Worm (Caenorhabditis elegans): ENCODE results near the gene lias-1.

Gene lias-1

DNA sequence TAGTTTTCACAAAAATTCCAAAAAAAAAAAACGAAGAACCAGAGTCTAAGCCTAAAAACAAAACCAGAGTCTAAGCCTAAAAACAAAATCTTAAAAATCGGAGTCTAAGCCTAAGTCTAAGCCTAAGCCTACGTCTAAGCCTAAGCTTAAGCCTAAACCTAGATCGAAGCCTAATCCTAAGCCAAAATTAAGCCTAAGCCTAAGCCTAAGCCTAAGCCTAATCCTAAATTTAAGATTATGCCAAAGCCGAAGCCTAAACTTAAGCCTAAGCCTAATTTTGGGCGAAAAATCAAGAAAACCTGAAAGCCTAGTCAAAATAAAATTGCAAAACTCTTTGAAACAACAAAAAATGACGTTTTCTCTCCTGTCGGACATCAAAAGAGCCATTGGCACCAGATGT is 27.5 kb downstream of the lias-1 start:
- TF ChIP-seq lin-14 (GFP tag; optimal IDR thresholded peaks at IDR 0.05), result no peak
- no peak for TF ChIP-seq tbx-2 (tag; optimal IDR thresholded peaks at IDR 0.05)
- TF ChIP-seq hlh-4 (tag; optimal IDR thresholded peaks at IDR 0.05), result no peak
- no peak for TF ChIP-seq nhr-71 (tag; optimal IDR thresholded peaks at IDR 0.05)
- TF ChIP-seq unc-86 (tag; optimal IDR thresholded peaks at IDR 0.05), result no peak
- no peak for TF ChIP-seq ama-1 (optimal IDR thresholded peaks at IDR 0.05)
- no peak for TF ChIP-seq ceh-90 (tag; optimal IDR thresholded peaks at IDR 0.05)
- TF ChIP-seq mep-1 (tag; optimal IDR thresholded peaks at IDR 0.05), result no peak

DNA sequence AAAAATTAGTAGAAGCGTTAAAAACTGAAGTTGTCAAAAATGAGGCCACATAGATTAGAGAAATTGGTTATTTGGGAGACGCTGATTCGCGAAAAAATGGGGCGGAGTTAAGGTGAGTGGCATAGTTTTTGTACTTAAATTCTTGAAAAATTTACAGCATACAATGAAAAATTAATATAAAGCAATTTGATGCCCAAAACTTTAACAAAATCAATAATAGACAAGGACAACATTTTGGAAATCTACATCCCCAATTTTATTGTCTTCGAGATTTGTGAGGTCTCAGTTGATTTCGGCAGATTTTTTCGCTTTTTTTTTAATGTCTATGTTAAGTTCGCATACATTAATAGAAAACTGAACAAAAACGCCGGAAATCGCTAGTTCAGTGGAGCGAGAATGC is 28.7 kb downstream of the lias-1 start:
- TF ChIP-seq C04F5.9 (tag; optimal IDR thresholded peaks at IDR 0.05) (peak; percentile 27), C34B4.2 (tag; optimal IDR thresholded peaks at IDR 0.05) (no peak), mef-2 (tag; optimal IDR thresholded peaks at IDR 0.05) (no peak), lir-3 (tag; optimal IDR thresholded peaks at IDR 0.05; ENCODE audit: poor library complexity) (peak; percentile 82), tlp-1 (tag; optimal IDR thresholded peaks at IDR 0.05) (no peak), nhr-84 (tag; optimal IDR thresholded peaks at IDR 0.05) (no peak), vab-15 (tag; optimal IDR thresholded peaks at IDR 0.05) (peak; percentile 11), lsy-2 (tag; optimal IDR thresholded peaks at IDR 0.05) (peak in 1 of 2 experiments; percentile 50), rnt-1 (tag; optimal IDR thresholded peaks at IDR 0.05) (peak; percentile 24), snu-23 (GFP tag; optimal IDR thresholded peaks at IDR 0.05) (peak; percentile 48), egl-13 (tag; optimal IDR thresholded peaks at IDR 0.05) (peak; percentile 65), aly-2 (tag; optimal IDR thresholded peaks at IDR 0.05) (peak; percentile 1), pax-3 (tag; optimal IDR thresholded peaks at IDR 0.05) (peak; percentile 96), dsc-1 (tag; optimal IDR thresholded peaks at IDR 0.05) (peak; percentile 59), alr-1 (tag; optimal IDR thresholded peaks at IDR 0.05; ENCODE audit: borderline replicate concordance) (no peak), nhr-76 (tag; optimal IDR thresholded peaks at IDR 0.05) (no peak), F16B12.6 (tag; optimal IDR thresholded peaks at IDR 0.05) (no peak), ztf-11 (tag; optimal IDR thresholded peaks at IDR 0.05) (peak in 1 of 2 experiments; percentile 86), nhr-85 (tag) (peak; percentile 82), ceh-88 (GFP tag; IDR thresholded peaks at IDR 0.05) (peak; percentile 65; the same call in 1 of the 2 replicates), zip-4 (GFP tag; optimal IDR thresholded peaks at IDR 0.05) (no peak), elt-3 (tag; optimal IDR thresholded peaks at IDR 0.05) (no peak), elt-2 (tag; optimal IDR thresholded peaks at IDR 0.05) (peak; percentile 21), nhr-71 (tag; optimal IDR thresholded peaks at IDR 0.05) (peak; percentile 69), nhr-237 (tag; optimal IDR thresholded peaks at IDR 0.05) (no peak), ztf-4 (tag; optimal IDR thresholded peaks at IDR 0.05) (no peak), mdl-1 (tag; optimal IDR thresholded peaks at IDR 0.05) (no peak), fkh-8 (tag; optimal IDR thresholded peaks at IDR 0.05) (peak; percentile 75), unc-98 (GFP tag; IDR thresholded peaks at IDR 0.05) (peak; percentile 99), Y116A8C.19 (tag; optimal IDR thresholded peaks at IDR 0.05; ENCODE audit: borderline replicate concordance) (peak; percentile 77), lin-14 (GFP tag; optimal IDR thresholded peaks at IDR 0.05) (peak; percentile 41), ama-1 (optimal IDR thresholded peaks at IDR 0.05) (no peak), hlh-17 (GFP tag; optimal IDR thresholded peaks at IDR 0.05; ENCODE audit: borderline replicate concordance) (no peak), ceh-90 (tag; optimal IDR thresholded peaks at IDR 0.05) (peak; percentile 81), lin-35 (GFP tag; optimal IDR thresholded peaks at IDR 0.05) (peak in 1 of 2 experiments; percentile 11), blmp-1 (tag; optimal IDR thresholded peaks at IDR 0.05) (no peak), nhr-77 (tag; optimal IDR thresholded peaks at IDR 0.05) (no peak), unc-86 (tag; optimal IDR thresholded peaks at IDR 0.05) (peak; percentile 54), nhr-20 (tag; optimal IDR thresholded peaks at IDR 0.05) (peak; percentile 59), lin-13 (GFP tag; optimal IDR thresholded peaks at IDR 0.05) (no peak), ets-5 (GFP tag; IDR thresholded peaks at IDR 0.05) (no peak), efl-1 (optimal IDR thresholded peaks at IDR 0.05) (peak; percentile 14 to 23), efl-1 (GFP tag; optimal IDR thresholded peaks at IDR 0.05 in 1 of 2) (peak; percentile 14 to 91), isw-1 (GFP tag; IDR thresholded peaks at IDR 0.05) (peak; percentile 78), sox-4 (tag; optimal IDR thresholded peaks at IDR 0.05) (peak; percentile 76), nhr-90 (tag; optimal IDR thresholded peaks at IDR 0.05; ENCODE audit: poor library complexity) (peak; percentile 86), xbp-1 (tag; optimal IDR thresholded peaks at IDR 0.05) (peak; percentile 60), tbx-2 (tag; optimal IDR thresholded peaks at IDR 0.05) (peak; percentile 73), nhr-19 (GFP tag; conservative IDR thresholded peaks at IDR 0.05) (peak; percentile 47)

All from whole organism, L1 larva.